Worm (Caenorhabditis elegans) whole organism, L3 larva: ENCODE data around the gene F29B9.5.

Source experiments
- R02D3.7 ChIP-seq: fragments of 150-350 bp; optimal IDR thresholded peaks from 2 replicates; lab custom pipeline; 2014; ENCODE audit warnings: missing biosample characterization, missing genetic modification characterization
- ceh-16 ChIP-seq: sonication (generic microtip); optimal IDR thresholded peaks from 2 replicates; lab custom pipeline; 2017; ENCODE audit warnings: missing biosample characterization, missing genetic modification characterization
- daf-12 ChIP-seq: fragments of 150-350 bp; optimal IDR thresholded peaks from 2 replicates; lab custom pipeline; 2014; ENCODE audit warnings: missing biosample characterization, missing genetic modification reagents, missing genetic modification characterization
- elt-1 ChIP-seq: fragments of 150-350 bp; optimal IDR thresholded peaks from 2 replicates; lab custom pipeline; 2014; ENCODE audit warnings: missing biosample characterization, missing genetic modification characterization
- jun-1 ChIP-seq: fragments of 150-350 bp; optimal IDR thresholded peaks from 2 replicates; lab custom pipeline; 2014; ENCODE audit warnings: missing biosample characterization, missing genetic modification reagents, missing genetic modification characterization
- lin-39 ChIP-seq: fragments of 150-350 bp; optimal IDR thresholded peaks from 2 replicates; lab custom pipeline; 2018; ENCODE audit warnings: missing biosample characterization, missing genetic modification reagents, missing genetic modification characterization
- nhr-237 ChIP-seq: fragments of 150-350 bp; optimal IDR thresholded peaks from 2 replicates; lab custom pipeline; 2014; ENCODE audit warnings: missing biosample characterization, missing genetic modification characterization
- nhr-25 ChIP-seq: sonication (generic microtip); optimal IDR thresholded peaks from 2 replicates; lab custom pipeline; 2017; ENCODE audit warnings: missing biosample characterization, missing genetic modification characterization
- pqm-1 ChIP-seq: fragments of 150-350 bp; optimal IDR thresholded peaks from 2 replicates; lab custom pipeline; 2017; ENCODE audit warnings: missing biosample characterization, missing genetic modification characterization, inconsistent platforms
- tbx-2 ChIP-seq: sonication (generic microtip); optimal IDR thresholded peaks from 2 replicates; lab custom pipeline; 2016; ENCODE audit warnings: mild to moderate bottlenecking, missing genetic modification characterization, missing compliant biosample characterization
- unc-62 ChIP-seq: fragments of 150-350 bp; sonication (generic microtip); optimal IDR thresholded peaks from 4 replicates; lab custom pipeline; 2014; ENCODE audit warnings: missing biosample characterization, missing genetic modification reagents, missing genetic modification characterization

ce11 chrIV:4652962-4653361, 747 bp downstream of the F29B9.5 start, which contains the start of gene psr-1:
- TF ChIP-seq unc-62 = no peak
- TF ChIP-seq pqm-1 (tag; lab: Kevin White, UChicago) = no peak
- no peak for TF ChIP-seq tbx-2 (tag; lab: Kevin White, UChicago)
- TF ChIP-seq daf-12 (tag; lab: Kevin White, UChicago) = no peak
- no peak for TF ChIP-seq R02D3.7 (tag; lab: Kevin White, UChicago)
- no peak for TF ChIP-seq elt-1 (tag; lab: Kevin White, UChicago)
- TF ChIP-seq jun-1 (tag; lab: Kevin White, UChicago) = no peak
- TF ChIP-seq lin-39 (tag; lab: Kevin White, UChicago) = no peak
- no peak for TF ChIP-seq nhr-237 (tag; lab: Kevin White, UChicago)
- TF ChIP-seq ceh-16 (tag; lab: Kevin White, UChicago) = no peak
- no peak for TF ChIP-seq nhr-25 (tag; lab: Kevin White, UChicago)
